Fruit fly (Drosophila melanogaster) whole organism, prepupa: Measurements from ENCODE around the gene CG6321.

Experiments
- Blimp-1 ChIP-seq: fragments of 200-800 bp; sonication (Bioruptor generic); optimal IDR thresholded peaks from 3 replicates; lab custom pipeline; 2017; ENCODE audit warnings: missing biosample characterization, missing genetic modification characterization, mild to moderate bottlenecking, moderate library complexity, missing genetic modification reagents
- CG10669 ChIP-seq: fragments of 200-800 bp; sonication (Bioruptor generic); optimal IDR thresholded peaks from 3 replicates; lab custom pipeline; 2018; ENCODE audit warnings: missing biosample characterization, mild to moderate bottlenecking, missing genetic modification characterization, moderate library complexity
- CG11762 ChIP-seq: fragments of 200-800 bp; sonication (Bioruptor generic); optimal IDR thresholded peaks from 3 replicates; lab custom pipeline; 2016; ENCODE audit warnings: missing biosample characterization, missing genetic modification characterization; ENCODE audit not compliant: insufficient read depth
- CG11902 ChIP-seq: fragments of 200-800 bp; sonication (Bioruptor generic); optimal IDR thresholded peaks from 3 replicates; lab custom pipeline; 2016; ENCODE audit warnings: missing biosample characterization, missing genetic modification characterization
- CG15336 ChIP-seq: fragments of 200-800 bp; sonication (Bioruptor generic); IDR thresholded peaks from 2 replicates; pipeline ENCODE4 v1.3.6; 2022; ENCODE audit warnings: missing biosample characterization, missing genetic modification characterization
- CG1621 ChIP-seq: fragments of 200-800 bp; sonication (Bioruptor generic); optimal IDR thresholded peaks from 3 replicates; lab custom pipeline; 2018; ENCODE audit warnings: missing biosample characterization, mild to moderate bottlenecking, missing genetic modification characterization
- CG16779 ChIP-seq: fragments of 200-800 bp; sonication (Bioruptor generic); optimal IDR thresholded peaks from 3 replicates; lab custom pipeline; 2017; ENCODE audit warnings: missing biosample characterization, mild to moderate bottlenecking, missing genetic modification characterization
- CG3032 ChIP-seq: fragments of 200-800 bp; optimal IDR thresholded peaks from 2 replicates; lab custom pipeline; 2019; ENCODE audit warnings: missing biosample characterization, mild to moderate bottlenecking, missing genetic modification characterization, moderate library complexity
- CG31627 ChIP-seq: fragments of 200-800 bp; sonication (Bioruptor generic); optimal IDR thresholded peaks from 3 replicates; lab custom pipeline; 2016; ENCODE audit warnings: missing biosample characterization, missing genetic modification characterization
- CG32006 ChIP-seq: fragments of 200-800 bp; sonication (Bioruptor generic); optimal IDR thresholded peaks from 3 replicates; lab custom pipeline; 2017; ENCODE audit warnings: missing biosample characterization, mild to moderate bottlenecking, missing genetic modification characterization
- CG34406 ChIP-seq: fragments of 200-800 bp; sonication (Bioruptor generic); optimal IDR thresholded peaks from 3 replicates; lab custom pipeline; 2016; ENCODE audit warnings: missing biosample characterization, missing genetic modification characterization
- CG3919 ChIP-seq: fragments of 200-800 bp; sonication (Bioruptor generic); optimal IDR thresholded peaks from 3 replicates; lab custom pipeline; 2016; ENCODE audit warnings: missing biosample characterization, missing genetic modification characterization
- CG6276 ChIP-seq: fragments of 200-800 bp; sonication (Bioruptor generic); optimal IDR thresholded peaks from 2 replicates; lab custom pipeline; 2017; ENCODE audit warnings: missing biosample characterization, mild to moderate bottlenecking, missing genetic modification characterization
- CG6792 ChIP-seq: fragments of 200-800 bp; sonication (Bioruptor generic); optimal IDR thresholded peaks from 3 replicates; lab custom pipeline; 2016; ENCODE audit warnings: missing biosample characterization, missing genetic modification characterization
- CG6808 ChIP-seq: fragments of 200-800 bp; sonication (Bioruptor generic); optimal IDR thresholded peaks from 3 replicates; lab custom pipeline; 2017; ENCODE audit warnings: missing biosample characterization, missing genetic modification characterization, mild to moderate bottlenecking, moderate library complexity, missing genetic modification reagents
- CG6854 ChIP-seq: fragments of 200-800 bp; sonication (Bioruptor generic); optimal IDR thresholded peaks from 2 replicates; lab custom pipeline; 2017; ENCODE audit warnings: missing biosample characterization, mild to moderate bottlenecking, missing genetic modification characterization
- CG7368 ChIP-seq: fragments of 200-800 bp; sonication (Bioruptor generic); optimal IDR thresholded peaks from 3 replicates; lab custom pipeline; 2016; ENCODE audit warnings: missing biosample characterization, missing genetic modification characterization
- CG8319 ChIP-seq: fragments of 200-800 bp; sonication (Bioruptor generic); optimal IDR thresholded peaks from 3 replicates; lab custom pipeline; 2016; ENCODE audit warnings: missing biosample characterization, missing genetic modification characterization
- CG8632 ChIP-seq: fragments of 200-800 bp; sonication (Bioruptor generic); optimal IDR thresholded peaks from 3 replicates; lab custom pipeline; 2016; ENCODE audit warnings: missing biosample characterization, missing genetic modification characterization
- CG9139 ChIP-seq: fragments of 200-800 bp; sonication (Bioruptor generic); optimal IDR thresholded peaks from 3 replicates; lab custom pipeline; 2017; ENCODE audit warnings: missing biosample characterization, mild to moderate bottlenecking, missing genetic modification characterization
- Eip75B ChIP-seq: fragments of 200-800 bp; sonication (Bioruptor generic); optimal IDR thresholded peaks from 3 replicates; lab custom pipeline; 2016; ENCODE audit warnings: missing biosample characterization, missing genetic modification characterization
- Eip78C ChIP-seq: fragments of 200-800 bp; sonication (Bioruptor generic); peaks from one replicate; lab custom pipeline; 2016; ENCODE audit warnings: missing biosample characterization, missing genetic modification characterization
- Ets21C ChIP-seq: fragments of 200-800 bp; sonication (Bioruptor generic); optimal IDR thresholded peaks from 3 replicates; lab custom pipeline; 2016; ENCODE audit warnings: missing biosample characterization, missing genetic modification characterization
- Ets96B ChIP-seq: fragments of 200-800 bp; optimal IDR thresholded peaks from 2 replicates; lab custom pipeline; 2019; ENCODE audit warnings: missing biosample characterization, mild to moderate bottlenecking, missing genetic modification characterization, moderate library complexity
- Gug ChIP-seq: fragments of 200-800 bp; sonication (Bioruptor generic); IDR thresholded peaks from 2 replicates; pipeline ENCODE4 v1.3.6; 2022; ENCODE audit warnings: missing biosample characterization, missing genetic modification characterization
- Hr38 ChIP-seq: sonication (Bioruptor generic); optimal IDR thresholded peaks from 2 replicates; lab custom pipeline; 2016; ENCODE audit warnings: missing biosample characterization, missing genetic modification characterization
- Hr4 ChIP-seq: fragments of 200-800 bp; sonication (Bioruptor generic); optimal IDR thresholded peaks from 3 replicates; lab custom pipeline; 2016; ENCODE audit warnings: missing biosample characterization, missing genetic modification characterization
- Met ChIP-seq: fragments of 200-800 bp; sonication (Bioruptor generic); optimal IDR thresholded peaks from 3 replicates; lab custom pipeline; 2016; ENCODE audit warnings: missing biosample characterization, missing genetic modification characterization
- Smox ChIP-seq: fragments of 200-800 bp; sonication (Bioruptor generic); optimal IDR thresholded peaks from 3 replicates; lab custom pipeline; 2016; ENCODE audit warnings: missing biosample characterization, missing genetic modification characterization
- Sox102F ChIP-seq: fragments of 200-800 bp; sonication (Bioruptor generic); optimal IDR thresholded peaks from 2 replicates; lab custom pipeline; 2016; ENCODE audit warnings: missing biosample characterization, mild to moderate bottlenecking, missing genetic modification characterization
- Sox14 ChIP-seq: fragments of 200-800 bp; sonication (Bioruptor generic); optimal IDR thresholded peaks from 3 replicates; lab custom pipeline; 2016; ENCODE audit warnings: missing biosample characterization, missing genetic modification characterization
- achi ChIP-seq: fragments of 200-800 bp; sonication (Bioruptor generic); optimal IDR thresholded peaks from 3 replicates; lab custom pipeline; 2016; ENCODE audit warnings: missing biosample characterization, missing genetic modification characterization
- acj6 ChIP-seq: fragments of 200-800 bp; sonication (Bioruptor generic); optimal IDR thresholded peaks from 3 replicates; lab custom pipeline; 2016; ENCODE audit warnings: missing biosample characterization, missing genetic modification characterization
- cyc ChIP-seq: fragments of 200-800 bp; sonication (Bioruptor generic); optimal IDR thresholded peaks from 3 replicates; lab custom pipeline; 2016; ENCODE audit warnings: missing biosample characterization, missing genetic modification characterization
- esn ChIP-seq: fragments of 200-800 bp; sonication (Bioruptor generic); optimal IDR thresholded peaks from 2 replicates; lab custom pipeline; 2016; ENCODE audit warnings: missing biosample characterization, mild to moderate bottlenecking, missing genetic modification characterization, moderate library complexity
- fd85E ChIP-seq: fragments of 200-800 bp; sonication (Bioruptor generic); optimal IDR thresholded peaks from 3 replicates; lab custom pipeline; 2016; ENCODE audit warnings: missing biosample characterization, missing genetic modification characterization
- fkh ChIP-seq: fragments of 200-800 bp; sonication (Bioruptor generic); optimal IDR thresholded peaks from 3 replicates; lab custom pipeline; 2017; ENCODE audit warnings: missing biosample characterization, mild to moderate bottlenecking, missing genetic modification characterization, moderate library complexity
- lz ChIP-seq: fragments of 200-800 bp; sonication (Bioruptor generic); optimal IDR thresholded peaks from 3 replicates; lab custom pipeline; 2016; ENCODE audit warnings: missing biosample characterization, missing genetic modification characterization
- pdm3 ChIP-seq: fragments of 200-800 bp; sonication (Bioruptor generic); optimal IDR thresholded peaks from 3 replicates; lab custom pipeline; 2016; ENCODE audit warnings: missing biosample characterization, missing genetic modification characterization
- salr ChIP-seq, 2 experiments: fragments of 200-800 bp; sonication (Bioruptor generic); optimal IDR thresholded peaks; 3 replicates each; lab custom pipeline; 2016 to 2018; ENCODE audit warnings: missing biosample characterization in 2 of 2, missing genetic modification characterization in 2 of 2, mild to moderate bottlenecking in 1 of 2
- spab ChIP-seq: fragments of 200-800 bp; sonication (Bioruptor generic); optimal IDR thresholded peaks from 2 replicates; lab custom pipeline; 2017; ENCODE audit warnings: missing biosample characterization, mild to moderate bottlenecking, missing genetic modification characterization, missing genetic modification reagents
- ss ChIP-seq, 2 experiments: fragments of 200-800 bp; sonication (Bioruptor generic); optimal IDR thresholded peaks; 2 replicates in 1 of 2; 3 replicates in 1 of 2; lab custom pipeline; 2017 to 2018; ENCODE audit warnings: mild to moderate bottlenecking in 2 of 2, missing biosample characterization in 2 of 2, missing genetic modification characterization in 2 of 2, moderate library complexity in 1 of 2
- svp ChIP-seq: fragments of 200-800 bp; sonication (Bioruptor generic); peaks from one replicate; lab custom pipeline; 2016; ENCODE audit warnings: missing biosample characterization, missing genetic modification characterization
- topi ChIP-seq: fragments of 200-800 bp; sonication (Bioruptor generic); optimal IDR thresholded peaks from 3 replicates; lab custom pipeline; 2016; ENCODE audit warnings: missing biosample characterization, missing genetic modification characterization

CG6321 gene

dm6 chr3L:11052760-11053259, 8.2 kb downstream of the CG6321 start (continued):
- TF ChIP-seq lz (GFP tag; lab: Kevin White, UChicago) (no peak), Blimp-1 (no peak), acj6 (no peak), Ets96B (tag; lab: Kevin White, UChicago) (no peak), CG7368 (GFP tag; lab: Kevin White, UChicago) (no peak), CG31627 (GFP tag; lab: Kevin White, UChicago) (no peak), CG6276 (GFP tag; lab: Kevin White, UChicago) (peak; percentile 75)

dm6 chr3L:11051271-11051670, 9.8 kb downstream of the CG6321 start, which contains the start of gene CG43693:
Gene CG43693 (minus strand): TSS chr3L:11051371.
- TF ChIP-seq CG34406 (GFP tag; lab: Kevin White, UChicago) (no peak), CG16779 (no peak), salr (GFP tag; optimal IDR thresholded peaks at IDR 0.05; lab: Kevin White, UChicago) (no peak), CG15336 (GFP tag; lab: Robert Waterston, UW) (no peak), CG31627 (GFP tag; lab: Kevin White, UChicago) (no peak), Gug (GFP tag; lab: Robert Waterston, UW) (no peak), pdm3 (GFP tag; lab: Kevin White, UChicago) (no peak), CG6808 (no peak)

- TF ChIP-seq Hr38 (GFP tag; lab: Kevin White, UChicago) (no peak), fkh (peak; percentile 79)
Observed at dm6 chr3L:11049414-11049813, 11.6 kb downstream of the CG6321 start.

dm6 chr3L:11047877-11048276, 13.1 kb downstream of the CG6321 start:
- peak; percentile 37 for TF ChIP-seq CG10669
- TF ChIP-seq Eip75B (GFP tag; lab: Kevin White, UChicago), result peak; percentile 64
- peak; percentile 4 for TF ChIP-seq achi (GFP tag; lab: Kevin White, UChicago)
- no peak for TF ChIP-seq Gug (GFP tag; lab: Robert Waterston, UW)
- peak; percentile 75 for TF ChIP-seq esn (GFP tag; lab: Kevin White, UChicago)
- no peak for TF ChIP-seq Hr38 (GFP tag; lab: Kevin White, UChicago)
- no peak for TF ChIP-seq Ets96B (tag; lab: Kevin White, UChicago)
- peak; percentile 49 for TF ChIP-seq CG11902 (GFP tag; lab: Kevin White, UChicago)
- TF ChIP-seq CG1621 (tag; lab: Kevin White, UChicago), result no peak
- TF ChIP-seq Met (GFP tag; lab: Kevin White, UChicago), result peak; percentile 67
- TF ChIP-seq acj6, result peak; percentile 59
- TF ChIP-seq lz (GFP tag; lab: Kevin White, UChicago), result peak; percentile 75
- no peak for TF ChIP-seq CG8632 (GFP tag; lab: Kevin White, UChicago)
- TF ChIP-seq CG8319, result peak; percentile 23
- peak; percentile 71 for TF ChIP-seq CG3919
- TF ChIP-seq Sox102F (GFP tag; lab: Kevin White, UChicago), result peak; percentile 45
- TF ChIP-seq Hr4, result peak; percentile 31
- TF ChIP-seq CG9139, result no peak
- peak; percentile 53 for TF ChIP-seq CG6854 (GFP tag; lab: Kevin White, UChicago)
- TF ChIP-seq cyc (GFP tag; lab: Kevin White, UChicago), result peak; percentile 80
- TF ChIP-seq spab (GFP tag; lab: Kevin White, UChicago), result no peak
- TF ChIP-seq fkh, result peak; percentile 16
- peak; percentile 31 for TF ChIP-seq CG7368 (GFP tag; lab: Kevin White, UChicago)
- TF ChIP-seq CG11762 (GFP tag; lab: Kevin White, UChicago), result peak; percentile 20
- TF ChIP-seq CG32006, result peak; percentile 30
- TF ChIP-seq Blimp-1, result no peak
- TF ChIP-seq Sox14, result peak; percentile 60
- TF ChIP-seq Smox, result peak; percentile 37
- peak; percentile 81 for TF ChIP-seq Eip78C (GFP tag; lab: Kevin White, UChicago)
- TF ChIP-seq CG6792 (GFP tag; lab: Kevin White, UChicago), result peak; percentile 62
- TF ChIP-seq CG3032 (tag; lab: Kevin White, UChicago), result peak; percentile 38
- TF ChIP-seq CG31627 (GFP tag; lab: Kevin White, UChicago), result peak; percentile 81
- no peak for TF ChIP-seq fd85E (GFP tag; lab: Kevin White, UChicago)
- no peak for TF ChIP-seq CG6808
- TF ChIP-seq Ets21C (GFP tag; lab: Kevin White, UChicago), result peak; percentile 32
- peak in 1 of 2 experiments; percentile 55 for TF ChIP-seq salr (GFP tag; optimal IDR thresholded peaks at IDR 0.05; lab: Kevin White, UChicago)
- TF ChIP-seq svp, result no peak
- no peak for TF ChIP-seq CG16779
- TF ChIP-seq ss (GFP tag; optimal IDR thresholded peaks at IDR 0.05; lab: Kevin White, UChicago), result no peak
- TF ChIP-seq topi (GFP tag; lab: Kevin White, UChicago), result peak; percentile 70
